Fruit fly (Drosophila melanogaster): ENCODE data around the gene CG13693.

Gene CG13693

dm6 chr2L:220509-220908, 11.8 kb upstream of the CG13693 start (continued):
- no peak for TF ChIP-seq NfI (GFP tag; optimal IDR thresholded peaks at IDR 0.05)
- TF ChIP-seq eyg (GFP tag; optimal IDR thresholded peaks at IDR 0.05): no peak
- TF ChIP-seq CG1233 (GFP tag; optimal IDR thresholded peaks at IDR 0.05): peak; percentile 41
- TF ChIP-seq B-H2 (GFP tag; optimal IDR thresholded peaks at IDR 0.05): peak; percentile 23
- TF ChIP-seq jing (GFP tag; optimal IDR thresholded peaks at IDR 0.05): no peak
- TF ChIP-seq CG11398 (GFP tag; optimal IDR thresholded peaks at IDR 0.05): peak; percentile 21
- peak; percentile 60; the same call in 1 of the 3 replicates for TF ChIP-seq ci (GFP tag; IDR thresholded peaks at IDR 0.05)
- TF ChIP-seq CG11723 (GFP tag; optimal IDR thresholded peaks at IDR 0.05): peak; percentile 1
- TF ChIP-seq CG2120 (GFP tag; optimal IDR thresholded peaks at IDR 0.05): peak; percentile 16
- 0 out of 3 replicates have a peak, but pooled peaks have one; percentile 4 for TF ChIP-seq dysf (GFP tag; IDR thresholded peaks at IDR 0.05)
- peak; percentile 28 for TF ChIP-seq Ets65A (GFP tag)
- TF ChIP-seq CG9215 (GFP tag; IDR thresholded peaks at IDR 0.05): no peak
- TF ChIP-seq CG17361 (GFP tag; IDR thresholded peaks at IDR 0.05): no peak
- no peak for TF ChIP-seq D (optimal IDR thresholded peaks at IDR 0.05)
- peak; percentile 11 for TF ChIP-seq D (GFP tag; optimal IDR thresholded peaks at IDR 0.05)
- TF ChIP-seq Trl (optimal IDR thresholded peaks at IDR 0.05): peak; percentile 44 to 51
- no peak for TF ChIP-seq Trl (GFP tag; optimal IDR thresholded peaks at IDR 0.05)
- TF ChIP-seq CG17385 (GFP tag; optimal IDR thresholded peaks at IDR 0.05): peak; percentile 53
- peak; percentile 24 for TF ChIP-seq D19A (tag; optimal IDR thresholded peaks at IDR 0.05)
- peak; percentile 39 for TF ChIP-seq CG7987 (GFP tag; optimal IDR thresholded peaks at IDR 0.05)
- peak; percentile 21 for TF ChIP-seq HHEX (GFP tag; optimal IDR thresholded peaks at IDR 0.05)

- peak; percentile 52; the same call in 1 of the 2 replicates for TF ChIP-seq crol (GFP tag; IDR thresholded peaks at IDR 0.05)
- no peak for TF ChIP-seq Vsx1 (GFP tag; optimal IDR thresholded peaks at IDR 0.05)
- TF ChIP-seq CG2199 (GFP tag; IDR thresholded peaks at IDR 0.05): 0 out of 3 replicates have a peak, but pooled peaks have one; percentile 11
- TF ChIP-seq CG6813 (GFP tag; optimal IDR thresholded peaks at IDR 0.05): no peak
- no peak for TF ChIP-seq CG12744 (GFP tag; optimal IDR thresholded peaks at IDR 0.05)
- no peak for TF ChIP-seq CG31441 (GFP tag; IDR thresholded peaks at IDR 0.05)
- TF ChIP-seq CG12155 (GFP tag; optimal IDR thresholded peaks at IDR 0.05): peak; percentile 74
- no peak for TF ChIP-seq pita (GFP tag; optimal IDR thresholded peaks at IDR 0.05)
- TF ChIP-seq nerfin-2 (GFP tag; IDR thresholded peaks at IDR 0.05; ENCODE audit: partially characterized antibody): peak; percentile 40; the same call in 1 of the 2 replicates
- TF ChIP-seq CG3726 (GFP tag; IDR thresholded peaks at IDR 0.05): no peak
- peak; percentile 7 for TF ChIP-seq oc (tag; optimal IDR thresholded peaks at IDR 0.05)
- 0 out of 2 replicates have a peak, but pooled peaks have one; percentile 20 for TF ChIP-seq ato (GFP tag; IDR thresholded peaks at IDR 0.05; ENCODE audit: partially characterized antibody)
- TF ChIP-seq CG32772 (GFP tag; IDR thresholded peaks at IDR 0.05): no peak
Observed at dm6 chr2L:221152-221551, 11.1 kb upstream of the CG13693 start.

dm6 chr2L:221939-222489, 10.3 kb upstream of the CG13693 start:
- TF ChIP-seq tin (GFP tag; optimal IDR thresholded peaks at IDR 0.05) (no peak), CG13894 (tag; optimal IDR thresholded peaks at IDR 0.05) (peak; percentile 12), sens-2 (GFP tag; IDR thresholded peaks at IDR 0.05) (no peak), Lim3 (GFP tag; IDR thresholded peaks at IDR 0.05) (no peak), Fer2 (tag; optimal IDR thresholded peaks at IDR 0.05) (no peak), CG11085 (GFP tag; IDR thresholded peaks at IDR 0.05) (no peak), ssp (GFP tag; IDR thresholded peaks at IDR 0.05) (no peak), Rx (GFP tag; IDR thresholded peaks at IDR 0.05) (no peak), Spps (tag; optimal IDR thresholded peaks at IDR 0.05) (no peak), caup (GFP tag; optimal IDR thresholded peaks at IDR 0.05; ENCODE audit: severe bottlenecking) (no peak), unpg (GFP tag; optimal IDR thresholded peaks at IDR 0.05) (no peak), CG6813 (GFP tag; optimal IDR thresholded peaks at IDR 0.05) (no peak), CG2202 (tag; optimal IDR thresholded peaks at IDR 0.05) (no peak), CG2889 (GFP tag; IDR thresholded peaks at IDR 0.05) (no peak), slou (GFP tag; optimal IDR thresholded peaks at IDR 0.05) (no peak), CG3163 (GFP tag; optimal IDR thresholded peaks at IDR 0.05) (peak; percentile 83), lab (GFP tag; optimal IDR thresholded peaks at IDR 0.05) (peak; percentile 30), salm (tag; optimal IDR thresholded peaks at IDR 0.05) (peak; percentile 33)

All from whole organism, embryonic.